Worm (Caenorhabditis elegans) whole organism, L4 larva: ENCODE measurements around the gene F44A2.7.

ENCODE experiments used
- ceh-32 ChIP-seq: sonication (generic microtip); optimal IDR thresholded peaks from 2 replicates; lab custom pipeline; 2016; ENCODE audit warnings: mild to moderate bottlenecking, missing genetic modification characterization, missing compliant biosample characterization; ENCODE audit not compliant: poor library complexity
- ceh-82 ChIP-seq: sonication (generic microtip); optimal IDR thresholded peaks from 2 replicates; lab custom pipeline; 2017; ENCODE audit warnings: missing biosample characterization, missing genetic modification characterization
- rbr-2 ChIP-seq: sonication (generic microtip); optimal IDR thresholded peaks from 2 replicates; lab custom pipeline; 2016; ENCODE audit warnings: missing genotype, missing genetic modification characterization, missing compliant biosample characterization
- snpc-4 ChIP-seq: fragments of 150-350 bp; optimal IDR thresholded peaks from 2 replicates; lab custom pipeline; 2014; ENCODE audit warnings: missing biosample characterization, missing genetic modification characterization

DNA sequence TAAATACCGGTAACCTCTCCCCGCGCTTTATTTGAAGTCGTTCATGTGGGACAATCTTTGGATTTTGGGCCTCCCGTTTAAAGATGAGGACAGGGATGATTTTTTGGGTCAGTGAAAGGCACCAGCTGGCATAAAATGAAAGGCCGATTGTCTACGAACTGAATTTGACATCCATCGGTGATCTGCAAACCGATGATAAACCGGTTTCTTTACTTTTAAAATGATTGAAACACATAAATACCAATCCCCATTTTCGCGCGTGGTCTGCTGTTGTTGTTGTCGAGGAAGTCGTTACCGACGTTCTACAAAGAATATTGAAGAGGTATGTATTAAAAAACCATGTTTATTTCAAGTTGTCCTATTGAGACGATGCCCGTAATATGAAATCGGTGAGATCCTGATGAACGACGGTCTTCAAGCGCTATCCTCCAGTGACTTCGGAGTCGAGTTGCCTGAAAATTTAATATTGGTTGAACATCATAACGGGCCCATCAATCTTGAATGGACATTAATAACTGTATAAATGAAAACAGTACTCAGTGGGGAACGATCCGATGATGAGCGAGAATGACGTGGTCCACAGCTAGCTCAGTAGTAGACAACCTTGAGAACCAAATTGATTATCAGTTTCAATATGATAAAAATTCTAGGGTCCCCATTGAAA is 21.8 kb downstream of the F44A2.7 start:
- TF ChIP-seq ceh-82 (tag; lab: Kevin White, UChicago): no peak
- TF ChIP-seq rbr-2 (tag; lab: Kevin White, UChicago): no peak
- TF ChIP-seq ceh-32: no peak
- TF ChIP-seq snpc-4 (tag; lab: Kevin White, UChicago): no peak
